Worm (Caenorhabditis elegans) whole organism, young adult: Measurements from ENCODE around the gene pal-1.

ENCODE experiments used
- B0261.1 ChIP-seq: sonication (generic microtip); optimal IDR thresholded peaks from 2 replicates; lab custom pipeline; 2016; ENCODE audit warnings: mild to moderate bottlenecking, missing genetic modification characterization, moderate library complexity, missing compliant biosample characterization
- F57A8.1 ChIP-seq: fragments of 200-800 bp; sonication (Bioruptor generic); optimal IDR thresholded peaks from 2 replicates; lab custom pipeline; 2018; ENCODE audit warnings: mild to moderate bottlenecking, missing genetic modification characterization, moderate library complexity, missing compliant biosample characterization
- Y79H2A.3 ChIP-seq: fragments of 200-800 bp; sonication (Bioruptor generic); conservative IDR thresholded peaks from 2 replicates; pipeline ENCODE4 v1.3.6; 2022; ENCODE audit warnings: missing genetic modification reagents, missing genetic modification characterization, missing compliant biosample characterization
- ama-1 ChIP-seq, 3 experiments: fragments of 150-350 bp in 1 of 3; sonication (generic microtip) in 2 of 3; optimal IDR thresholded peaks; 2 replicates each; lab custom pipeline; 2014 to 2018; ENCODE audit warnings: missing biosample characterization in 2 of 3, missing genetic modification characterization in 2 of 3, missing genetic modification reagents in 2 of 3
- dox-1 ChIP-seq: fragments of 200-800 bp; sonication (Bioruptor generic); IDR thresholded peaks from 2 replicates; pipeline ENCODE4 v1.3.6; 2022; ENCODE audit warnings: missing genetic modification reagents, missing genetic modification characterization, missing compliant biosample characterization
- hmg-20 ChIP-seq: fragments of 200-800 bp; sonication (Bioruptor generic); IDR thresholded peaks from 2 replicates; pipeline ENCODE4 v1.3.6; 2022; ENCODE audit warnings: missing genetic modification reagents, missing genetic modification characterization, missing compliant biosample characterization
- madf-10 ChIP-seq: sonication (generic microtip); optimal IDR thresholded peaks from 2 replicates; lab custom pipeline; 2016; ENCODE audit warnings: mild to moderate bottlenecking, missing genetic modification characterization, missing compliant biosample characterization
- madf-6 ChIP-seq: fragments of 200-800 bp; sonication (Bioruptor generic); IDR thresholded peaks from 2 replicates; pipeline ENCODE4 v1.3.6; 2022; ENCODE audit warnings: missing genetic modification reagents, missing genetic modification characterization, missing compliant biosample characterization
- mes-4 ChIP-seq: sonication (generic microtip); optimal IDR thresholded peaks from 2 replicates; lab custom pipeline; 2016; ENCODE audit warnings: missing genotype, missing genetic modification characterization, missing compliant biosample characterization
- nfya-1 ChIP-seq: sonication (generic microtip); optimal IDR thresholded peaks from 2 replicates; lab custom pipeline; 2017; ENCODE audit warnings: antibody characterized with exemption, missing compliant biosample characterization, missing genetic modification characterization, borderline replicate concordance; ENCODE audit not compliant: insufficient read depth
- unc-62 ChIP-seq: fragments of 150-350 bp; optimal IDR thresholded peaks from 2 replicates; lab custom pipeline; 2014; ENCODE audit warnings: missing biosample characterization, missing genetic modification reagents, missing genetic modification characterization

DNA sequence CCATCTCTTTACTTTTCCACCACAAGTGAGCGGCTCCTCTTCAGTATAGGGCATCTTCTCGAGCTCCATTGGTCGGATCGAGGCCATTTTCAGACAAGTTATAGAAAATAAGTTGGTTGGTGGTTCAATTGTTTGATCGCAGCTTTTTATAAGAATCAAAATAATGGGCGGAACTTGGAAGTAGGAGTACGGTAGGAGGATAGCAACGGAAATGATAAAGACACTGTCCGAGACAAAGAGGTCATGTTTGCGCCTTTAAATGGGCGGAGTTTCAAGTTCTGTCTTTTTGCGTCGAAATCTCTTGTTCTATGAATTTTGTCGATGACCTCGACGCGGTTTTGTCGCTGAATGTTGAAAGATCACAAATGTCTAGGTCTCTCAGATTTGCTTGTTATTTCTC lies 12.8 kb upstream of the pal-1 start, which contains the start of gene F26A1.8:
- TF ChIP-seq madf-6 (GFP tag; lab: Robert Waterston, UW), result no peak
- no peak for TF ChIP-seq hmg-20 (GFP tag; lab: Robert Waterston, UW)
- no peak for TF ChIP-seq nfya-1 (tag; lab: Kevin White, UChicago)
- no peak for TF ChIP-seq F57A8.1 (GFP tag; lab: Kevin White, UChicago)
- TF ChIP-seq ama-1 (optimal IDR thresholded peaks at IDR 0.05; lab: Kevin White, UChicago), result no peak
- no peak for TF ChIP-seq ama-1 (GFP tag; optimal IDR thresholded peaks at IDR 0.05; lab: Kevin White, UChicago)
- no peak for TF ChIP-seq Y79H2A.3 (GFP tag; lab: Robert Waterston, UW)
- no peak for TF ChIP-seq unc-62 (GFP tag; lab: Kevin White, UChicago)
- TF ChIP-seq dox-1 (GFP tag; lab: Robert Waterston, UW), result no peak
- no peak for TF ChIP-seq madf-10 (tag; lab: Kevin White, UChicago)
- TF ChIP-seq B0261.1 (tag; lab: Kevin White, UChicago), result no peak
- no peak for TF ChIP-seq mes-4 (tag; lab: Kevin White, UChicago)
